Fruit fly (Drosophila melanogaster) whole organism: ENCODE measurements around the gene CG13893.

Source experiments
- CG8478 ChIP-seq: fragments of >200 bp; optimal IDR thresholded peaks from 2 replicates; lab custom pipeline; 2018; ENCODE audit warnings: inconsistent platforms
- EcR ChIP-seq, 2 experiments: fragments of >200 bp; optimal IDR thresholded peaks; 2 replicates each; lab custom pipeline; 2017; ENCODE audit warnings: missing biosample characterization in 2 of 2, missing genetic modification characterization in 2 of 2, missing genetic modification reagents in 2 of 2
- psq ChIP-seq: fragments of >200 bp; optimal IDR thresholded peaks from 2 replicates; lab custom pipeline; 2017
- usp ChIP-seq: fragments of >200 bp; optimal IDR thresholded peaks from 2 replicates; lab custom pipeline; 2017; ENCODE audit warnings: missing biosample characterization, missing genetic modification characterization, mixed read lengths

DNA sequence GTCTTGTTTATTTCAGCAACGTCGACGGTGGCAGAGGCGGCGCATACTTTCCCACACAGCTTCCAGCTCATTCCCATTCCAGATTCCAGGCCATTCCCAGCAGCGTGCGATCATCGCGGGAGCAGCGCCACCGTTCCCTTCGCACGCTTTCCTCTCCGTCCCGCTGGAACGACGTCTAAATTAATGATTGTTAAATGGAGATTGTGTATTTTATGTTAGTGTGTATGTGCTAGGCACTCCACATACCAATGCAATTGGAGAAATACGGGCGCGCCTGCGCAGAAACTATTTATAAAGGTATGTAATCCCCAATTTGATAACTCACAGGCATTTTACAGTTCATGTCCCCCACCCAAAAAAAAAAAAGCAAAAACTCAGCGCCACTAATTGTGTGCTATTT lies 37.6 kb upstream of the CG13893 start:
- TF ChIP-seq usp (GFP tag; lab: Kevin White, UChicago) (no peak), EcR (GFP tag; optimal IDR thresholded peaks at IDR 0.05; lab: Kevin White, UChicago) (no peak), psq (lab: Kevin White, UChicago) (no peak), CG8478 (lab: Kevin White, UChicago) (no peak)
